Worm (Caenorhabditis elegans): ENCODE results near the gene Y57G11B.6.

- no peak for TF ChIP-seq nhr-237 (tag; optimal IDR thresholded peaks at IDR 0.05)
- no peak for TF ChIP-seq nhr-12 (tag; optimal IDR thresholded peaks at IDR 0.05)
- TF ChIP-seq C34F6.9 (tag; optimal IDR thresholded peaks at IDR 0.05), result no peak
- no peak for TF ChIP-seq ama-1 (optimal IDR thresholded peaks at IDR 0.05)
Observed at ce11 chrIV:14505066-14505465, 49.6 kb downstream of the Y57G11B.6 start, which contains the start of gene tag-273.
